Fruit fly (Drosophila melanogaster): ENCODE results near the gene CG31688.
A peak's percentile ranks its signal among the peaks of the same experiment; 100 is the strongest.

The CG31688 gene

dm6 chr2L:20416754-20417563 is 9.0 kb upstream of the CG31688 start, which contains the start of the genes CG10949 and Arpc2 (continued):
- TF ChIP-seq CG10209 (GFP tag; optimal IDR thresholded peaks at IDR 0.05), result peak; percentile 33
- TF ChIP-seq fd64A (GFP tag; optimal IDR thresholded peaks at IDR 0.05), result no peak
- TF ChIP-seq NK7.1 (GFP tag; optimal IDR thresholded peaks at IDR 0.05), result no peak
- no peak for TF ChIP-seq seq (GFP tag; IDR thresholded peaks at IDR 0.05)
- TF ChIP-seq Atf-2 (GFP tag; optimal IDR thresholded peaks at IDR 0.05), result no peak
- TF ChIP-seq trem (tag; optimal IDR thresholded peaks at IDR 0.05), result peak; percentile 71
- no peak for TF ChIP-seq Hr39 (optimal IDR thresholded peaks at IDR 0.05)
- TF ChIP-seq ewg (GFP tag; optimal IDR thresholded peaks at IDR 0.05), result no peak
- TF ChIP-seq CG34376 (GFP tag; optimal IDR thresholded peaks at IDR 0.05), result no peak
- TF ChIP-seq Lim3 (GFP tag; IDR thresholded peaks at IDR 0.05), result no peak
- TF ChIP-seq h (optimal IDR thresholded peaks at IDR 0.05), result no peak
- TF ChIP-seq CG10654 (GFP tag; optimal IDR thresholded peaks at IDR 0.05), result peak; percentile 47
- peak; percentile 77 for TF ChIP-seq CG9817 (tag; optimal IDR thresholded peaks at IDR 0.05)
- 0 out of 3 replicates have a peak, but pooled peaks have one; percentile 17 for TF ChIP-seq croc (GFP tag; conservative IDR thresholded peaks at IDR 0.05)
- no peak for TF ChIP-seq CG6813 (GFP tag; optimal IDR thresholded peaks at IDR 0.05)
- TF ChIP-seq MESR4 (GFP tag; optimal IDR thresholded peaks at IDR 0.05), result peak; percentile 91
- peak; percentile 79 for TF ChIP-seq Med (GFP tag)
- no peak for TF ChIP-seq esg (GFP tag; conservative IDR thresholded peaks at IDR 0.05)
- TF ChIP-seq sim (GFP tag; IDR thresholded peaks at IDR 0.05), result no peak
- TF ChIP-seq odd (GFP tag; optimal IDR thresholded peaks at IDR 0.05), result peak; percentile 8
- peak; percentile 73 for TF ChIP-seq CG17829 (tag; optimal IDR thresholded peaks at IDR 0.05)
- no peak for TF ChIP-seq CG3065 (GFP tag; optimal IDR thresholded peaks at IDR 0.05)
- no peak for TF ChIP-seq run (tag; optimal IDR thresholded peaks at IDR 0.05)
- peak; percentile 80 for TF ChIP-seq gem (tag; optimal IDR thresholded peaks at IDR 0.05)
- no peak for TF ChIP-seq dmrt99B (tag; optimal IDR thresholded peaks at IDR 0.05)
- TF ChIP-seq D19B (GFP tag; optimal IDR thresholded peaks at IDR 0.05), result no peak
- TF ChIP-seq CG4617 (GFP tag; optimal IDR thresholded peaks at IDR 0.05; ENCODE audit: borderline replicate concordance), result peak; percentile 49
- no peak for TF ChIP-seq usp (GFP tag; optimal IDR thresholded peaks at IDR 0.05)
- TF ChIP-seq Taf1 (GFP tag; IDR thresholded peaks at IDR 0.05), result peak; percentile 25; the same call in 1 of the 2 replicates
- TF ChIP-seq ara (GFP tag; IDR thresholded peaks at IDR 0.05), result no peak
- TF ChIP-seq CG18599 (GFP tag; optimal IDR thresholded peaks at IDR 0.05), result peak; percentile 53
- no peak for TF ChIP-seq CG10274 (GFP tag; optimal IDR thresholded peaks at IDR 0.05)
- no peak for TF ChIP-seq Sry-β (GFP tag; optimal IDR thresholded peaks at IDR 0.05)
- TF ChIP-seq CG11696 (GFP tag; IDR thresholded peaks at IDR 0.05), result 0 out of 2 replicates have a peak, but pooled peaks have one; percentile 15
- no peak for TF ChIP-seq luna (GFP tag; optimal IDR thresholded peaks at IDR 0.05)
- TF ChIP-seq sens (GFP tag), result peak; percentile 20
- TF ChIP-seq CG10979 (tag; optimal IDR thresholded peaks at IDR 0.05), result peak; percentile 27
- no peak for TF ChIP-seq CG12071 (GFP tag; optimal IDR thresholded peaks at IDR 0.05)
- no peak for TF ChIP-seq ATbp (GFP tag; optimal IDR thresholded peaks at IDR 0.05)
- no peak for TF ChIP-seq dan (GFP tag; IDR thresholded peaks at IDR 0.05)
- no peak for TF ChIP-seq CG14965 (GFP tag; optimal IDR thresholded peaks at IDR 0.05; ENCODE audit: borderline replicate concordance)
- TF ChIP-seq Oaz (GFP tag; IDR thresholded peaks at IDR 0.05), result no peak
- no peak for TF ChIP-seq gsb (GFP tag; IDR thresholded peaks at IDR 0.05)
- TF ChIP-seq Elba2 (GFP tag; optimal IDR thresholded peaks at IDR 0.05), result no peak
- no peak for TF ChIP-seq MTF-1 (GFP tag; optimal IDR thresholded peaks at IDR 0.05; ENCODE audit: borderline replicate concordance)
- TF ChIP-seq shn (GFP tag; optimal IDR thresholded peaks at IDR 0.05), result no peak
- no peak for TF ChIP-seq CG15479 (GFP tag; optimal IDR thresholded peaks at IDR 0.05)
- TF ChIP-seq Bteb2 (GFP tag; optimal IDR thresholded peaks at IDR 0.05), result no peak
- no peak; the same call in 1 of the 2 replicates for TF ChIP-seq Ptx1 (GFP tag; IDR thresholded peaks at IDR 0.05)
